Worm (Caenorhabditis elegans) whole organism, young adult: ENCODE results near the gene F48A11.4.

ENCODE experiments used
- egl-44 ChIP-seq: fragments of 200-800 bp; sonication (Bioruptor generic); IDR thresholded peaks from 2 replicates; pipeline ENCODE4 v1.3.6; 2022; ENCODE audit warnings: missing genetic modification reagents, missing genetic modification characterization, missing compliant biosample characterization
- hsf-1 ChIP-seq: fragments of 200-800 bp; sonication (Bioruptor generic); IDR thresholded peaks from 2 replicates; pipeline ENCODE4 v1.3.6; 2022; ENCODE audit warnings: missing genetic modification reagents, missing genetic modification characterization, missing compliant biosample characterization
- pha-4 ChIP-seq: fragments of 150-350 bp; sonication (generic microtip); optimal IDR thresholded peaks from 2 replicates; lab custom pipeline; 2014; ENCODE audit warnings: missing biosample characterization, missing genetic modification reagents, missing genetic modification characterization
- unc-62 ChIP-seq: fragments of 150-350 bp; optimal IDR thresholded peaks from 2 replicates; lab custom pipeline; 2014; ENCODE audit warnings: missing biosample characterization, missing genetic modification reagents, missing genetic modification characterization

ce11 chrII:232641-233040, 16.2 kb upstream of the F48A11.4 start, which contains the start of gene Y43H11AL.1:
- TF ChIP-seq pha-4 (no peak), egl-44 (no peak), unc-62 (GFP tag; lab: Kevin White, UChicago) (no peak), hsf-1 (GFP tag; lab: Robert Waterston, UW) (no peak)
